Worm (Caenorhabditis elegans): ENCODE results near the gene K06G5.1.

DNA sequence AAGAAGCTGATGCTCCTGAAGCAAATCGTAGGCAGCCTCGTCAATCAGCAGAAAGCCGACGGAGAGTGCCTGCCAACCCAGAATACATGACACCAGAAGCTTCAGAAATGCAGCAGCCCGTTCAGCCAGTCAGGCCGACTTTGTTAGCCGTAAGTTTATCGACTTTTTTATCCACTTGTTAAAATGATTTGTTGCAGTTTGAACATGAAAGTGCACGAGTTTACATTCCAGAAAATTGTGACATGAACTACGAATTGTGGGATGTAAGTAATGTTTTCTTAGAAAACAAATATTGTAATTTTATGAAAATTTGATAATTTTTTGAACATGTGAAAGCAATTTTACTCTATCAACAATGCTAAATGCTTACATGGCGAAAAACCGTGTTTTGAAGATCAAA lies 25.4 kb downstream of the K06G5.1 start:
- no peak for TF ChIP-seq unc-62 (GFP tag; optimal IDR thresholded peaks at IDR 0.05)
- TF ChIP-seq aly-2 (tag; optimal IDR thresholded peaks at IDR 0.05): no peak
- TF ChIP-seq ceh-82 (tag; optimal IDR thresholded peaks at IDR 0.05): no peak
- no peak for TF ChIP-seq ztf-11 (tag; optimal IDR thresholded peaks at IDR 0.05)
- TF ChIP-seq ztf-4 (tag; optimal IDR thresholded peaks at IDR 0.05): no peak
- no peak for TF ChIP-seq lsy-2 (tag; optimal IDR thresholded peaks at IDR 0.05)
- no peak for TF ChIP-seq snpc-4 (tag; optimal IDR thresholded peaks at IDR 0.05)
